Worm (Caenorhabditis elegans): ENCODE results near the gene egg-3.

Gene egg-3

ce11 chrII:10884396-10884795 is at the start of gene egg-3:
egg-3 (minus strand) TSS chrII:10884441.
- TF ChIP-seq pha-2 (tag; optimal IDR thresholded peaks at IDR 0.05) (no peak), lim-6 (tag; optimal IDR thresholded peaks at IDR 0.05) (no peak), fax-1 (tag; optimal IDR thresholded peaks at IDR 0.05) (no peak), unc-55 (GFP tag; optimal IDR thresholded peaks at IDR 0.05) (no peak), ceh-18 (tag; optimal IDR thresholded peaks at IDR 0.05) (no peak), unc-3 (GFP tag; conservative IDR thresholded peaks at IDR 0.05) (no peak), unc-3 (tag; optimal IDR thresholded peaks at IDR 0.05) (no peak), ahr-1 (tag; optimal IDR thresholded peaks at IDR 0.05) (no peak), tbx-2 (tag; optimal IDR thresholded peaks at IDR 0.05) (no peak)

ce11 chrII:10932305-10932704 is 48.1 kb upstream of the egg-3 start:
- TF ChIP-seq C38D4.7 (GFP tag; optimal IDR thresholded peaks at IDR 0.05): no peak
- no peak for TF ChIP-seq che-1 (tag; optimal IDR thresholded peaks at IDR 0.05)
- TF ChIP-seq ama-1 (optimal IDR thresholded peaks at IDR 0.05): no peak
- TF ChIP-seq T23F11.4 (GFP tag; optimal IDR thresholded peaks at IDR 0.05): no peak
- TF ChIP-seq ceh-14 (tag; optimal IDR thresholded peaks at IDR 0.05): no peak
- TF ChIP-seq tbx-2 (tag; optimal IDR thresholded peaks at IDR 0.05): no peak
- no peak for TF ChIP-seq nhr-11 (tag; optimal IDR thresholded peaks at IDR 0.05)
- TF ChIP-seq hlh-6 (tag; optimal IDR thresholded peaks at IDR 0.05): no peak
- TF ChIP-seq lin-11 (tag; optimal IDR thresholded peaks at IDR 0.05): no peak
- no peak for TF ChIP-seq odd-2 (tag; optimal IDR thresholded peaks at IDR 0.05)
- TF ChIP-seq nhr-232 (tag; optimal IDR thresholded peaks at IDR 0.05): no peak
- no peak for TF ChIP-seq elt-4 (tag; optimal IDR thresholded peaks at IDR 0.05)
- no peak for TF ChIP-seq sox-2 (GFP tag; IDR thresholded peaks at IDR 0.05)
- no peak for TF ChIP-seq fkh-6 (tag; optimal IDR thresholded peaks at IDR 0.05)
- no peak for TF ChIP-seq unc-42 (tag; optimal IDR thresholded peaks at IDR 0.05)
- TF ChIP-seq madf-2 (tag; optimal IDR thresholded peaks at IDR 0.05): no peak
- TF ChIP-seq pax-1 (tag; optimal IDR thresholded peaks at IDR 0.05): no peak
- no peak for TF ChIP-seq pat-9 (tag; optimal IDR thresholded peaks at IDR 0.05)

ce11 chrII:10930678-10931650 is 46.7 kb upstream of the egg-3 start:
- TF ChIP-seq pax-1 (tag; optimal IDR thresholded peaks at IDR 0.05): no peak
- TF ChIP-seq che-1 (tag; optimal IDR thresholded peaks at IDR 0.05): no peak
- no peak for TF ChIP-seq dmd-4 (tag; optimal IDR thresholded peaks at IDR 0.05; ENCODE audit: borderline replicate concordance)
- no peak for TF ChIP-seq pha-4 (tag; optimal IDR thresholded peaks at IDR 0.05)
- TF ChIP-seq T23F11.4 (GFP tag; optimal IDR thresholded peaks at IDR 0.05): no peak
- TF ChIP-seq lim-6 (tag; optimal IDR thresholded peaks at IDR 0.05): no peak
- no peak for TF ChIP-seq ceh-45 (GFP tag; IDR thresholded peaks at IDR 0.05)
- no peak for TF ChIP-seq npax-4 (tag; optimal IDR thresholded peaks at IDR 0.05)
- no peak for TF ChIP-seq pqm-1 (tag; optimal IDR thresholded peaks at IDR 0.05)
- no peak for TF ChIP-seq gmeb-2 (tag; optimal IDR thresholded peaks at IDR 0.05)
- no peak for TF ChIP-seq ahr-1 (tag; optimal IDR thresholded peaks at IDR 0.05)
- TF ChIP-seq unc-55 (GFP tag; optimal IDR thresholded peaks at IDR 0.05): no peak
- TF ChIP-seq eyg-1 (tag; optimal IDR thresholded peaks at IDR 0.05): no peak
- TF ChIP-seq ceh-22 (tag; optimal IDR thresholded peaks at IDR 0.05): no peak
- no peak for TF ChIP-seq hlh-15 (tag; optimal IDR thresholded peaks at IDR 0.05)
- TF ChIP-seq K02D7.2 (tag; optimal IDR thresholded peaks at IDR 0.05): no peak
